Worm (Caenorhabditis elegans) whole organism, L1 larva: ENCODE data around the gene rer-1.

ENCODE experiments used
- Y116A8C.19 ChIP-seq: sonication (generic microtip); optimal IDR thresholded peaks from 2 replicates; lab custom pipeline; 2016; ENCODE audit warnings: missing compliant biosample characterization, missing genetic modification characterization, borderline replicate concordance
- aly-2 ChIP-seq: fragments of 150-350 bp; optimal IDR thresholded peaks from 2 replicates; lab custom pipeline; 2014; ENCODE audit warnings: missing biosample characterization, missing genetic modification characterization
- dsc-1 ChIP-seq: sonication (generic microtip); optimal IDR thresholded peaks from 2 replicates; lab custom pipeline; 2016; ENCODE audit warnings: mild to moderate bottlenecking, missing genetic modification characterization, missing compliant biosample characterization
- efl-1 ChIP-seq, 4 experiments: fragments of 150-350 bp; optimal IDR thresholded peaks in 3 of 4; peaks in 1 of 4; 1 replicate in 1 of 4; 2 replicates in 3 of 4; lab custom pipeline; 2014; ENCODE audit warnings: missing biosample characterization in 2 of 4, missing genetic modification characterization in 2 of 4, missing genetic modification reagents in 2 of 4
- egl-27 ChIP-seq, 2 experiments: fragments of 150-350 bp in 1 of 2; sonication (generic microtip); optimal IDR thresholded peaks; 3 replicates each; lab custom pipeline; 2017 to 2018; ENCODE audit warnings: missing biosample characterization in 2 of 2, missing genetic modification characterization in 2 of 2, missing genetic modification reagents in 2 of 2
- elt-2 ChIP-seq: sonication (generic microtip); optimal IDR thresholded peaks from 2 replicates; lab custom pipeline; 2016; ENCODE audit warnings: missing genetic modification characterization, mild to moderate bottlenecking, inconsistent platforms, missing compliant biosample characterization, missing genetic modification reagents
- elt-3 ChIP-seq, 6 experiments: fragments of 150-350 bp in 1 of 6; sonication (generic microtip); optimal IDR thresholded peaks; 2 replicates each; lab custom pipeline; 2017 to 2018; ENCODE audit warnings: missing biosample characterization in 6 of 6, missing genetic modification characterization in 6 of 6, inconsistent platforms in 1 of 6
- ets-5 ChIP-seq: fragments of 200-800 bp; sonication (Bioruptor generic); IDR thresholded peaks from 2 replicates; pipeline ENCODE4 v1.3.6; 2022; ENCODE audit warnings: missing genetic modification characterization, missing compliant biosample characterization
- fkh-10 ChIP-seq: sonication (generic microtip); optimal IDR thresholded peaks from 2 replicates; lab custom pipeline; 2017; ENCODE audit warnings: missing biosample characterization, missing genetic modification reagents, missing genetic modification characterization
- fkh-4 ChIP-seq: sonication (generic microtip); optimal IDR thresholded peaks from 2 replicates; lab custom pipeline; 2016; ENCODE audit warnings: missing compliant biosample characterization, missing genetic modification characterization, borderline replicate concordance
- fkh-8 ChIP-seq: sonication (generic microtip); optimal IDR thresholded peaks from 2 replicates; lab custom pipeline; 2016; ENCODE audit warnings: mild to moderate bottlenecking, missing genetic modification characterization, missing compliant biosample characterization
- fos-1 ChIP-seq: fragments of 150-350 bp; optimal IDR thresholded peaks from 2 replicates; lab custom pipeline; 2014; ENCODE audit warnings: missing biosample characterization, missing genetic modification characterization
- hlh-17 ChIP-seq: fragments of 200-800 bp; sonication (Bioruptor generic); optimal IDR thresholded peaks from 2 replicates; lab custom pipeline; 2018; ENCODE audit warnings: missing genetic modification characterization, mild to moderate bottlenecking, missing compliant biosample characterization, moderate library complexity, borderline replicate concordance
- hpl-2 ChIP-seq: fragments of 150-350 bp; optimal IDR thresholded peaks from 2 replicates; lab custom pipeline; 2014; ENCODE audit warnings: missing biosample characterization, missing genetic modification reagents, missing genetic modification characterization
- isw-1 ChIP-seq: fragments of 200-800 bp; sonication (Bioruptor generic); IDR thresholded peaks from 2 replicates; pipeline ENCODE4 v1.3.6; 2022; ENCODE audit warnings: missing genetic modification characterization, missing compliant biosample characterization
- jun-1 ChIP-seq: fragments of 150-350 bp; optimal IDR thresholded peaks from 2 replicates; lab custom pipeline; 2014; ENCODE audit warnings: missing biosample characterization, missing genetic modification reagents, missing genetic modification characterization
- lin-13 ChIP-seq: fragments of 150-350 bp; optimal IDR thresholded peaks from 2 replicates; lab custom pipeline; 2014; ENCODE audit warnings: missing biosample characterization, missing genetic modification reagents, missing genetic modification characterization
- lin-14 ChIP-seq: fragments of 200-800 bp; sonication (Bioruptor generic); optimal IDR thresholded peaks from 2 replicates; lab custom pipeline; 2018; ENCODE audit warnings: mild to moderate bottlenecking, missing genetic modification characterization, moderate library complexity, missing compliant biosample characterization
- lin-35 ChIP-seq, 2 experiments: fragments of 150-350 bp; optimal IDR thresholded peaks; 2 replicates each; lab custom pipeline; 2014; ENCODE audit warnings: missing biosample characterization in 2 of 2, missing genetic modification characterization in 2 of 2, missing genetic modification reagents in 2 of 2
- lin-39 ChIP-seq: fragments of 150-350 bp; optimal IDR thresholded peaks from 2 replicates; lab custom pipeline; 2014; ENCODE audit warnings: missing biosample characterization, missing genetic modification reagents, missing genetic modification characterization
- lsy-2 ChIP-seq, 2 experiments: fragments of 150-350 bp; optimal IDR thresholded peaks; 2 replicates each; lab custom pipeline; 2014; ENCODE audit warnings: missing biosample characterization in 2 of 2, missing genetic modification characterization in 2 of 2
- mab-9 ChIP-seq: fragments of 200-800 bp; sonication (Bioruptor generic); IDR thresholded peaks from 2 replicates; pipeline ENCODE4 v1.3.6; 2022; ENCODE audit warnings: missing genetic modification reagents, missing genetic modification characterization, missing compliant biosample characterization
- mdl-1 ChIP-seq, 2 experiments: fragments of 150-350 bp; optimal IDR thresholded peaks; 2 replicates each; lab custom pipeline; 2014 to 2017; ENCODE audit warnings: missing biosample characterization in 2 of 2, missing genetic modification characterization in 2 of 2, inconsistent platforms in 1 of 2
- nhr-11 ChIP-seq: fragments of 150-350 bp; optimal IDR thresholded peaks from 2 replicates; lab custom pipeline; 2014; ENCODE audit warnings: missing biosample characterization, missing genetic modification characterization
- nhr-19 ChIP-seq: fragments of 200-800 bp; sonication (Bioruptor generic); conservative IDR thresholded peaks from 2 replicates; pipeline ENCODE4 v1.3.6; 2022; ENCODE audit warnings: missing genetic modification characterization, missing compliant biosample characterization
- nhr-20 ChIP-seq: sonication (generic microtip); optimal IDR thresholded peaks from 2 replicates; lab custom pipeline; 2016; ENCODE audit warnings: mild to moderate bottlenecking, missing genetic modification characterization, missing compliant biosample characterization
- nhr-28 ChIP-seq: fragments of 150-350 bp; optimal IDR thresholded peaks from 2 replicates; lab custom pipeline; 2014; ENCODE audit warnings: missing biosample characterization, missing genetic modification characterization
- nhr-71 ChIP-seq: sonication (generic microtip); optimal IDR thresholded peaks from 2 replicates; lab custom pipeline; 2016; ENCODE audit warnings: mild to moderate bottlenecking, missing genetic modification characterization, moderate library complexity, missing compliant biosample characterization
- pag-3 ChIP-seq: sonication (generic microtip); optimal IDR thresholded peaks from 2 replicates; lab custom pipeline; 2017; ENCODE audit warnings: missing genetic modification characterization, mild to moderate bottlenecking, missing compliant biosample characterization, antibody characterized with exemption, borderline replicate concordance; ENCODE audit not compliant: insufficient read depth
- pqm-1 ChIP-seq: sonication (generic microtip); optimal IDR thresholded peaks from 3 replicates; lab custom pipeline; 2017; ENCODE audit warnings: missing biosample characterization, missing genetic modification characterization
- rnt-1 ChIP-seq: sonication (generic microtip); optimal IDR thresholded peaks from 2 replicates; lab custom pipeline; 2016; ENCODE audit warnings: mild to moderate bottlenecking, missing genetic modification characterization, moderate library complexity, missing compliant biosample characterization
- skn-1 ChIP-seq: fragments of 150-350 bp; optimal IDR thresholded peaks from 2 replicates; lab custom pipeline; 2014; ENCODE audit warnings: missing biosample characterization, missing genetic modification characterization
- snu-23 ChIP-seq: sonication (generic microtip); optimal IDR thresholded peaks from 2 replicates; lab custom pipeline; 2016; ENCODE audit warnings: missing genetic modification characterization, missing compliant biosample characterization
- sptf-1 ChIP-seq: fragments of 150-350 bp; optimal IDR thresholded peaks from 2 replicates; lab custom pipeline; 2014; ENCODE audit warnings: missing biosample characterization, missing genetic modification characterization
- swsn-7 ChIP-seq: sonication (generic microtip); optimal IDR thresholded peaks from 2 replicates; lab custom pipeline; 2016; ENCODE audit warnings: missing genetic modification characterization, missing compliant biosample characterization
- tbx-2 ChIP-seq: sonication (generic microtip); optimal IDR thresholded peaks from 2 replicates; lab custom pipeline; 2016; ENCODE audit warnings: missing genetic modification characterization, missing compliant biosample characterization
- unc-130 ChIP-seq: fragments of 150-350 bp; optimal IDR thresholded peaks from 2 replicates; lab custom pipeline; 2017; ENCODE audit warnings: missing biosample characterization, missing genetic modification characterization, inconsistent platforms
- unc-62 ChIP-seq: fragments of 150-350 bp; optimal IDR thresholded peaks from 2 replicates; lab custom pipeline; 2014; ENCODE audit warnings: missing biosample characterization, missing genetic modification reagents, missing genetic modification characterization
- vab-15 ChIP-seq: sonication (generic microtip); optimal IDR thresholded peaks from 2 replicates; lab custom pipeline; 2017; ENCODE audit warnings: missing genotype, mild to moderate bottlenecking, missing genetic modification characterization, missing compliant biosample characterization
- ztf-4 ChIP-seq: fragments of 150-350 bp; optimal IDR thresholded peaks from 2 replicates; lab custom pipeline; 2014; ENCODE audit warnings: missing biosample characterization, missing genetic modification characterization

rer-1 gene

DNA sequence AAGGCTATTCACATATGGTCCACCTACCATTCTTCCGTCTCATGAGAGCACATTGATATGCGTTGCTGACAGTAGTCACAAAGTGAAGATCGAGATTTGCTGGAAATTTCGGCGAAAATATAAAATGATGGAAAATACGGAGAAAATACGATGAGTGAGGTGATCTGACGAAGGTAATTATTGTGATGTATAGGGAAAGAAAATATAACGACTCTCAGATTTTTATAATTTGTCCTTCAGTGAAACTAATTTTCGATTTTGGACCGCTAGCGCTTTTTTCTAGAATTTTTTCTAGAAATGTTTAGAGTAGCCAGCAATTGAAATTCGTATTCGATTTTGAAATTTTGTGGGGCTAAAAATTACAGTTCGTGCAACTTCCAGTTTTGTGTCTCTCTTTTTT is 18.0 kb downstream of the rer-1 start, which contains the start of gene F46C5.2 (continued):
- TF ChIP-seq ztf-4 (tag; lab: Kevin White, UChicago) = no peak
- no peak for TF ChIP-seq nhr-28 (tag; lab: Kevin White, UChicago)
- TF ChIP-seq snu-23 = no peak
- no peak for TF ChIP-seq unc-130 (tag; lab: Kevin White, UChicago)
- TF ChIP-seq hlh-17 (GFP tag; lab: Kevin White, UChicago) = no peak

DNA sequence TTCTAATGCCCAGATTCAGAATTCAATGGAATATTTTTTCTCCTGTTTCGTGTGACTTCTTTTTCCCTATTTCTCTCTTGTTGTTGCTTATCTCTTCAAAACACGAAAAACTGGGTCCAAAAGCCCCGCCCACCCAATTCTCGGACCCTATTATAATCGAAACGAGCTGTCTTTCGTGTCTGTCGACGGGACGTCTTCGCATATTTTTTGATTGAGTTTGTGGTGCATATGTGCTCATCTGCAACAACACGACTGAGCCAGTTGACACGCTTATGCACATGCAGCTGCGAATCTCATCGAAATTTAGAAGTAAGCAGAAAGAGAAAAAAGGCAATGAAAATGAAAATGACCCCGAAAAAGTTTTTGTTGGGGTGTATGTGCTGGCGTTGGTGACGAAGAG is 19.7 kb downstream of the rer-1 start:
- TF ChIP-seq lin-39 (tag; lab: Kevin White, UChicago) = no peak
- peak; percentile 42 for TF ChIP-seq lin-14 (GFP tag; lab: Kevin White, UChicago)
- no peak for TF ChIP-seq pag-3
- TF ChIP-seq nhr-11 = no peak
- no peak for TF ChIP-seq nhr-19 (GFP tag; lab: Robert Waterston, UW)

DNA sequence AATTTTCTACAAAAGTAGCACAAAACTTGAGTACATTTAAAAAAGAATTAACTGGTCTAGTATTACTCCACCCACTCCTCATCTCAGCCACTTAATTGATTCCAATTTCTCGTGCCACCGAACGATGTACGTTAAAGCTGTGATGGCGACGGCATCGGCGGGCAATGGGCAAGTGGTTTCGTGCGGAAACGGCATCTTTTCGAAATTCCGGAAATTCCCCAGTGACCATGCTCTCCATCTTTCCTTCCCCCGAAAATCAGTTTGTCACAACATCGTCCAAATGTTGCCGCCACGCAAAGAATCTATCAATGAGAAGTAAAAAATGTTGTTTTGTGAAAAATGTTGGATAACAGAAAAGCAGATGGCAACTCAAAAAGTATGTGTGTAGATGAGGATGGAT is 21.8 kb downstream of the rer-1 start:
- TF ChIP-seq lin-14 (GFP tag; lab: Kevin White, UChicago) (peak; percentile 36), fos-1 (tag; lab: Kevin White, UChicago) (no peak), snu-23 (no peak)

DNA sequence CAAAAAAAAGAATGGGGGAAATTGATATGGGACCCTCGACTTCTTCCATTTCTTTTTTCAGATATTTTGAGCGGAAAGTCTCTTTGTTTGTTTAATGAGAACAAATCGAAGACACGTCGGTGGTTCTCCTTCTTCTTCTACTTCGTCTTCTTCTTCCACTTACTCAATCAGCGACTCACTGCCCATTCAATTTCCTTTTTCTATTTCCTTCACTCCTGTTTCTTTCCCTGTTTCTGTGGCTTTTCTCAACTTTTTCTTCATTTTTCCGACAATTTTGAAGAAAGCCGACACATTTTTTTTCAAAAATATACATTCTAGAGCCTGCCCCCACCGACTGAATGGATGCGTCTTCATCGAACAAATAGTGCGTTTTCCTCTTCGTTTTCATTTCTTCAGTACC is 24.7 kb downstream of the rer-1 start, which contains the start of gene F46C5.4:
TSS of gene F46C5.4 (plus strand) at position 222 of the 400 bp plus-strand sequence.
- TF ChIP-seq fkh-10 (GFP tag; lab: Kevin White, UChicago) = peak; percentile 85
- TF ChIP-seq lin-14 (GFP tag; lab: Kevin White, UChicago) = peak; percentile 66
- TF ChIP-seq pqm-1 (tag; lab: Kevin White, UChicago) = no peak

DNA sequence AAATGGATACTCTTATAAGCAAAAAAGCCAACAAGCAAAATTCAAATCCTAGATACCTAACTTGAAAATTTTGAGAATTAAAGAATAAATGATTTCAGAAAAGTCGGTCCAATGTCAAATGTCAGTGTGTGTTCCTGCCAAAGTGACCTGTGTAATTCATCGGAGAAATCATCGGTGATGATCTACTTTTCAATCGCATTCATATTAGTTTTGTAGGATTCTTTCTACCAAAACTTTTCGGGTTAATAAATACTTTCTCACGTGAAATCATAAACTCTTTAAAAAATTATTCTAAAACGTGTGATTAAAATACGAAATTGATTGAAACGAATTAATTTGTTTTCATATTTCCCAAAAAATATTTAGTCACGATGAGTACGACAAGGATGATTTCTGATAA is 27.9 kb downstream of the rer-1 start, which contains the start of gene F46C5.7:
TSS of gene F46C5.7 (plus strand) at position 301 of the 400 bp plus-strand sequence.
- TF ChIP-seq nhr-19 (GFP tag; lab: Robert Waterston, UW) (no peak), nhr-28 (tag; lab: Kevin White, UChicago) (no peak), fkh-8 (tag; lab: Kevin White, UChicago) (no peak), vab-15 (tag; lab: Kevin White, UChicago) (no peak), egl-27 (tag; optimal IDR thresholded peaks at IDR 0.05; lab: Kevin White, UChicago) (no peak), elt-2 (tag; lab: Kevin White, UChicago) (no peak), sptf-1 (tag; lab: Kevin White, UChicago) (no peak), tbx-2 (tag; lab: Kevin White, UChicago) (no peak), swsn-7 (tag; lab: Kevin White, UChicago) (no peak), lin-13 (GFP tag; lab: Kevin White, UChicago) (no peak), isw-1 (GFP tag; lab: Robert Waterston, UW) (no peak), aly-2 (tag; lab: Kevin White, UChicago) (no peak), hpl-2 (no peak), rnt-1 (tag; lab: Kevin White, UChicago) (no peak), fkh-4 (tag; lab: Kevin White, UChicago) (no peak), unc-62 (no peak), Y116A8C.19 (no peak), jun-1 (no peak)

DNA sequence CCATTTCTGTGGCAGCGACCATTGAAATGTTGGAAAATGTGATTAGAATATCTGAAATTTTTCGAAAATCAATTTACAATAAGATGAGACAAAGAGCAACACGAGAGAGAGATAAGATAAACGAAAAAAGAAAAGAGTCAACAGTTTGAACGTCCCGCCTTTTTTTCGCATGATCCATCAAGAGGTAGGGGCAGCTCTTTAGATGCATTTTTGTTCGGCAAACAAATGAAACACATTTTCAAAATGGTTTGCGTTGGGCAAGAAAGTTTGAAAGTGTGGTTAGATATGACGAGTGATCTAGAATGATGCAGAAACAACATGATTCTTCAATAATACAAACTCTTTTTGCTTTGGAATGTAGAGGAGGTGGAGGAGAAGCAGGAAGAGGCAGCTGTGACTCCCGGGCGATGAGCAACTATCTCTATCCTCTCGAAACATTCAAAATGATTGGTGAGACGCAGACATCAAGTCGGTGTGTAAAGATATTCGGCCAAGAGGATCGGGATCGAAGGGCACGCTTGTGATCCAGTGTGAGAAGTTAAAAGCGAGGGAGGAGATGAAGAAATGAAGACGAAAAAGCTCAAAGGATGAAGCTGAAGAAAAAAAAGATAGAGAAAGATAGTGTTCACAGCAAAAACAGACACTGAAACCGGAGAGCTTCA is 33.4 kb downstream of the rer-1 start, which contains the start of gene F46C5.6:
TSS of gene F46C5.6 (minus strand) at position 51 of the 662 bp plus-strand sequence.
- TF ChIP-seq mab-9 = no peak
- peak in 1 of 2 experiments; percentile 13 for TF ChIP-seq lin-35 (GFP tag; optimal IDR thresholded peaks at IDR 0.05; lab: Kevin White, UChicago)
- TF ChIP-seq lin-14 (GFP tag; lab: Kevin White, UChicago) = peak; percentile 83
- peak; percentile 30; the same call in 1 of the 2 replicates for TF ChIP-seq nhr-19 (GFP tag; lab: Robert Waterston, UW)
- no peak for TF ChIP-seq mdl-1 (tag; optimal IDR thresholded peaks at IDR 0.05; lab: Kevin White, UChicago)
- TF ChIP-seq ets-5 (GFP tag; lab: Robert Waterston, UW) = no peak
- TF ChIP-seq tbx-2 (tag; lab: Kevin White, UChicago) = peak; percentile 19
- no peak for TF ChIP-seq elt-3 (tag; optimal IDR thresholded peaks at IDR 0.05; lab: Kevin White, UChicago)
- TF ChIP-seq swsn-7 (tag; lab: Kevin White, UChicago) = peak; percentile 9
- peak; percentile 73 for TF ChIP-seq nhr-71 (tag; lab: Kevin White, UChicago)
- TF ChIP-seq lsy-2 (tag; optimal IDR thresholded peaks at IDR 0.05; lab: Kevin White, UChicago) = peak in 1 of 2 experiments; percentile 40
- TF ChIP-seq efl-1 (optimal IDR thresholded peaks at IDR 0.05; lab: Kevin White, UChicago) = peak in 1 of 2 experiments; percentile 10
- TF ChIP-seq efl-1 (GFP tag; optimal IDR thresholded peaks at IDR 0.05 in 1 of 2; lab: Kevin White, UChicago) = no peak
- TF ChIP-seq rnt-1 (tag; lab: Kevin White, UChicago) = peak; percentile 66
- no peak for TF ChIP-seq skn-1 (tag; lab: Kevin White, UChicago)
- peak; percentile 53 for TF ChIP-seq dsc-1 (tag; lab: Kevin White, UChicago)
- TF ChIP-seq snu-23 = peak; percentile 45
- TF ChIP-seq nhr-20 (tag; lab: Kevin White, UChicago) = peak; percentile 39
